Comparison of ENCODE assay signal across 1 worm cellular context in the genomic region with DNA sequence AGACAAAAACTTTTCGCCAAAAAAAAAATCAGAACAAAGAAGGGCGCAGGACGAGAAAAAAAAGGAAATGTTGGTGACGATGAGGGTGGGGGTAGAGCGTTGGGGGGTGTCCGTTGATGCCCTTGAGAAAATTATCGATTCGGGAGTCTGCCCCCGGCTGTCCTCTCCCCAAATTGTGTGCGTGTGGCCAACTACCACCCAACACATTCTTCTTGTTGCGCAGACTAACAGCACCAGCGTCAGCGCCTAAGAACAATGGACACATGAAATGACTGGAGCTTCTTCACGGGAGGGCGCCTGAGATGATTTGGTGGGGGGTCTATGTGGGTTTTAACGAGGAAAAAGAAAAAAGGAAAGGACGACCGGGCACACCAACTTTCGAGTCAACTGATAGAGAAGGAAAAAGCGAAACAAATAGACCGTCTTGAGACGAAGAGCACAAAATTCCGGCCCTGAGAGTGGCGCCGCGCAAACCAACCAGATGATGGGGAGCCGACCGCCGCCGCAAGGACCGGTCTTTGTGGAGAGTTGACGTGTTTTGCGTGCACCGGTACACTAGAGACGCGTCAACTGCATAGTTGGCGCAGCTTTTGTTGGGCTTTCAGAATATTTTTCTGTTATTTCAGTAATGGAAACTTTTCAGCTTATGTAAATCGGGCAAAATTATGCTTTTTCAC.
A peak's percentile ranks its signal among the peaks of the same experiment; 100 is the strongest.
TF ChIP-seq lines count a peak whose summit lies in the region.

A gene (plus strand): TSS at position 68 of the 677 bp plus-strand sequence.

TF ChIP-seq in whole organism, L4 larva, 104 proteins besides CTCF, POLR2A, EP300 and RAD21 (continued from another document):
- TF ChIP-seq duxl-1 (tag; optimal IDR thresholded peaks at IDR 0.05; lab: Kevin White, UChicago; ENCODE audit: poor library complexity) (no peak), D1046.2 (GFP tag; IDR thresholded peaks at IDR 0.05; lab: Robert Waterston, UW) (no peak), pqm-1 (tag; optimal IDR thresholded peaks at IDR 0.05; lab: Kevin White, UChicago) (no peak), Y105C5A.15 (GFP tag; IDR thresholded peaks at IDR 0.05; lab: Robert Waterston, UW) (no peak), snpc-4 (tag; optimal IDR thresholded peaks at IDR 0.05; lab: Kevin White, UChicago) (no peak), mxl-2 (GFP tag; conservative IDR thresholded peaks at IDR 0.05; lab: Robert Waterston, UW) (no peak), cey-2 (tag; optimal IDR thresholded peaks at IDR 0.05; lab: Kevin White, UChicago; ENCODE audit: borderline replicate concordance, insufficient read depth) (no peak), nhr-76 (tag; optimal IDR thresholded peaks at IDR 0.05; lab: Kevin White, UChicago) (no peak), madf-9 (GFP tag; conservative IDR thresholded peaks at IDR 0.05; lab: Robert Waterston, UW) (no peak), nhr-10 (tag; optimal IDR thresholded peaks at IDR 0.05; lab: Kevin White, UChicago) (no peak), unc-130 (GFP tag; optimal IDR thresholded peaks at IDR 0.05; lab: Kevin White, UChicago) (no peak), mep-1 (tag; optimal IDR thresholded peaks at IDR 0.05; lab: Kevin White, UChicago) (peak; percentile 28), nhr-48 (tag; optimal IDR thresholded peaks at IDR 0.05; lab: Kevin White, UChicago) (no peak), hmg-1.1 (GFP tag; IDR thresholded peaks at IDR 0.05; lab: Robert Waterston, UW) (peak; percentile 40; the same call in 1 of the 2 replicates), lin-38 (GFP tag; IDR thresholded peaks at IDR 0.05; lab: Robert Waterston, UW) (0 out of 2 replicates have a peak, but pooled peaks have one; percentile 7), F26F4.8 (GFP tag; conservative IDR thresholded peaks at IDR 0.05; lab: Robert Waterston, UW) (no peak), unc-39 (tag; optimal IDR thresholded peaks at IDR 0.05; lab: Kevin White, UChicago) (no peak), ceh-62 (tag; optimal IDR thresholded peaks at IDR 0.05; lab: Kevin White, UChicago) (no peak), lin-1 (GFP tag; IDR thresholded peaks at IDR 0.05; lab: Robert Waterston, UW) (no peak), ama-1 (optimal IDR thresholded peaks at IDR 0.05; lab: Kevin White, UChicago) (no peak), php-3 (GFP tag; IDR thresholded peaks at IDR 0.05; lab: Robert Waterston, UW) (no peak), lsy-2 (tag; optimal IDR thresholded peaks at IDR 0.05; lab: Kevin White, UChicago) (peak in 1 of 2 experiments; percentile 28), dmd-8 (GFP tag; IDR thresholded peaks at IDR 0.05; lab: Robert Waterston, UW) (no peak), Y48G9A.11 (GFP tag; IDR thresholded peaks at IDR 0.05; lab: Robert Waterston, UW) (no peak), spr-1 (tag; optimal IDR thresholded peaks at IDR 0.05; lab: Kevin White, UChicago) (no peak), R02D3.7 (tag; optimal IDR thresholded peaks at IDR 0.05; lab: Kevin White, UChicago) (no peak), lin-29 (GFP tag; IDR thresholded peaks at IDR 0.05; lab: Robert Waterston, UW) (no peak)
TF ChIP-seq in whole organism, L4 larva: peak in this region for 18.
